Worm (Caenorhabditis elegans) whole organism, midembryonic: ENCODE measurements around the gene K12H6.12.

ENCODE experiments used
- T22C8.4 ChIP-seq: fragments of 200-800 bp; sonication (Bioruptor generic); IDR thresholded peaks from 2 replicates; pipeline ENCODE4 v1.3.6; 2022; ENCODE audit warnings: missing genetic modification characterization, missing compliant biosample characterization
- cog-1 ChIP-seq: sonication (generic microtip); optimal IDR thresholded peaks from 2 replicates; lab custom pipeline; 2016; ENCODE audit warnings: missing genetic modification characterization, missing compliant biosample characterization
- flt-1 ChIP-seq: fragments of 200-800 bp; sonication (Bioruptor generic); IDR thresholded peaks from 2 replicates; pipeline ENCODE4 v1.3.6; 2022; ENCODE audit warnings: missing genetic modification characterization, missing compliant biosample characterization
- klf-2 ChIP-seq: fragments of 200-800 bp; sonication (Bioruptor generic); conservative IDR thresholded peaks from 2 replicates; pipeline ENCODE4 v1.3.6; 2022; ENCODE audit warnings: missing genetic modification reagents, missing genetic modification characterization, missing compliant biosample characterization
- med-1 ChIP-seq: sonication (generic microtip); optimal IDR thresholded peaks from 2 replicates; lab custom pipeline; 2017; ENCODE audit warnings: missing genetic modification characterization, mild to moderate bottlenecking, missing compliant biosample characterization, antibody characterized with exemption, missing genetic modification reagents; ENCODE audit not compliant: insufficient read depth
- ref-1 ChIP-seq: fragments of 200-800 bp; sonication (Bioruptor generic); conservative IDR thresholded peaks from 2 replicates; pipeline ENCODE4 v1.3.6; 2022; ENCODE audit warnings: missing genetic modification reagents, missing genetic modification characterization, missing compliant biosample characterization
- tab-1 ChIP-seq: fragments of 200-800 bp; sonication (Bioruptor generic); IDR thresholded peaks from 2 replicates; pipeline ENCODE4 v1.3.6; 2022; ENCODE audit warnings: missing genetic modification characterization, missing compliant biosample characterization
- ztf-23 ChIP-seq: fragments of 200-800 bp; sonication (Bioruptor generic); IDR thresholded peaks from 2 replicates; pipeline ENCODE4 v1.3.6; 2022; ENCODE audit warnings: missing genetic modification reagents, missing genetic modification characterization, missing compliant biosample characterization
- ztf-29 ChIP-seq: fragments of 200-800 bp; sonication (Bioruptor generic); IDR thresholded peaks from 2 replicates; pipeline ENCODE4 v1.3.6; 2022; ENCODE audit warnings: missing genetic modification reagents, missing genetic modification characterization, missing compliant biosample characterization

DNA sequence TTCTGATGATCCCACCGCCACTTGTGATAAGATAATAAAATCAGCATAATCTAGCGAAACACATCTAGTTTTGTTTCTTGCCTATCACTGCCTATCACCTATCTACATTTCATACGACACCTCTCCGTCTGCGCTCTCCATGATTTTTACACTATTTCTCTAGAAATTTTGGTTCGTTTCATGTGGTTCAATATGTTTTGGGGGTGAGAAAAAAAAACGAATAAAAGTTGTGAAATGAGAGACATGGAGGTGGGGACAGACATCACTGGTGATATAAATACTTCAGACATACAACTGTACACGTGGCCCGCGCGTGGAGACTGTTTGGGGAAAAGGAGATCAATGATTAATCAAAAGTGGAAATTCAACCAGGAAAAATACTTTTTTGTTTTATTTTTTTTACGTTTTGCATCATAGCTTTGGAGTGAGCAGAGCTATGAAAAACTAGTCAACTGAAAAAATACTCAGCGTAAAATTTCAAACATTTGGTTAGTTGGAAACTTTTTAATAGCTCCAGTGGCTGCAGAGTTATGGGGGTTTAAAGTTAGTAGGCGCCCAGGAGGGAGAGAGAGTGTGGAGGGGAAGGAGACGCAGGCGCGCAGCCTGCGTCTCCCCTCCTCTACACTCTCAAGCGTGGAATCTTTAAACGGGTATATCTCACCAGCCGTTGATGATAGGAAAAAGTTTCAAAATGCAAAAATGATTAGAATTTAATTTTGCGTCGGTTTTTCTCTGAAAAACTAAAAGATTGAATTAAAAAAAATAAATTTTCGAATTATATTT lies 5.0 kb upstream of the K12H6.12 start:
- no peak for TF ChIP-seq ref-1 (GFP tag; lab: Robert Waterston, UW)
- no peak for TF ChIP-seq klf-2 (GFP tag; lab: Robert Waterston, UW)
- no peak for TF ChIP-seq ztf-29 (GFP tag; lab: Robert Waterston, UW)
- TF ChIP-seq tab-1: no peak
- no peak for TF ChIP-seq cog-1 (tag; lab: Kevin White, UChicago)
- no peak for TF ChIP-seq T22C8.4 (GFP tag; lab: Robert Waterston, UW)
- TF ChIP-seq flt-1 (GFP tag; lab: Robert Waterston, UW): no peak
- no peak for TF ChIP-seq med-1
- TF ChIP-seq ztf-23 (GFP tag; lab: Robert Waterston, UW): no peak
